Fruit fly (Drosophila melanogaster) whole organism, embryonic: ENCODE measurements around the gene Msh6.

Experiments
- Abd-B ChIP-seq: fragments of 200-800 bp; sonication (Bioruptor generic); optimal IDR thresholded peaks from 2 replicates; lab custom pipeline; 2018; ENCODE audit warnings: missing biosample characterization, mild to moderate bottlenecking, missing genetic modification characterization, moderate library complexity
- B-H2 ChIP-seq: fragments of 200-800 bp; sonication (Bioruptor generic); optimal IDR thresholded peaks from 2 replicates; lab custom pipeline; 2018; ENCODE audit warnings: missing biosample characterization, mild to moderate bottlenecking, missing genetic modification characterization
- CG11696 ChIP-seq: fragments of 200-800 bp; sonication (Bioruptor generic); IDR thresholded peaks from 2 replicates; pipeline ENCODE4 v1.3.6; 2022; ENCODE audit warnings: missing biosample characterization, missing genetic modification characterization
- CG1233 ChIP-seq: fragments of 200-800 bp; sonication (Bioruptor generic); optimal IDR thresholded peaks from 4 replicates; lab custom pipeline; 2018; ENCODE audit warnings: missing biosample characterization, mild to moderate bottlenecking, missing genetic modification characterization
- CG13296 ChIP-seq: fragments of 200-800 bp; sonication (Bioruptor generic); optimal IDR thresholded peaks from 3 replicates; lab custom pipeline; 2018; ENCODE audit warnings: missing biosample characterization, mild to moderate bottlenecking, missing genetic modification characterization
- CG14860 ChIP-seq: fragments of 200-800 bp; sonication (Bioruptor generic); IDR thresholded peaks from 3 replicates; pipeline ENCODE4 v1.3.6; 2022; ENCODE audit warnings: missing biosample characterization, missing genetic modification characterization; ENCODE audit not compliant: partially characterized antibody
- CG15269 ChIP-seq: fragments of 200-800 bp; sonication (Bioruptor generic); optimal IDR thresholded peaks from 2 replicates; lab custom pipeline; 2018; ENCODE audit warnings: missing biosample characterization, mild to moderate bottlenecking, missing genetic modification characterization, moderate library complexity
- CG15479 ChIP-seq: fragments of 200-800 bp; sonication (Bioruptor generic); optimal IDR thresholded peaks from 3 replicates; lab custom pipeline; 2019; ENCODE audit warnings: missing biosample characterization, mild to moderate bottlenecking, missing genetic modification characterization, moderate library complexity
- CG1602 ChIP-seq: fragments of 200-800 bp; sonication (Bioruptor generic); optimal IDR thresholded peaks from 3 replicates; lab custom pipeline; 2016; ENCODE audit warnings: missing biosample characterization, missing genetic modification characterization
- CG17568 ChIP-seq: fragments of 200-800 bp; sonication (Bioruptor generic); optimal IDR thresholded peaks from 2 replicates; lab custom pipeline; 2018; ENCODE audit warnings: missing biosample characterization, mild to moderate bottlenecking, missing genetic modification characterization, moderate library complexity
- CG17612 ChIP-seq: fragments of 200-800 bp; sonication (Bioruptor generic); IDR thresholded peaks from 2 replicates; pipeline ENCODE4 v1.3.6; 2022; ENCODE audit warnings: missing biosample characterization, missing genetic modification characterization
- CG18599 ChIP-seq: fragments of 200-800 bp; sonication (Bioruptor generic); optimal IDR thresholded peaks from 3 replicates; lab custom pipeline; 2017; ENCODE audit warnings: missing biosample characterization, missing genetic modification characterization, mild to moderate bottlenecking, moderate library complexity, missing genetic modification reagents
- CG2116 ChIP-seq: fragments of 200-800 bp; sonication (Bioruptor generic); optimal IDR thresholded peaks from 3 replicates; lab custom pipeline; 2018; ENCODE audit warnings: missing biosample characterization, mild to moderate bottlenecking, missing genetic modification characterization
- CG3065 ChIP-seq: fragments of 200-800 bp; sonication (Bioruptor generic); optimal IDR thresholded peaks from 2 replicates; lab custom pipeline; 2016; ENCODE audit warnings: missing biosample characterization, missing genetic modification characterization
- CG31365 ChIP-seq: fragments of 200-800 bp; sonication (Bioruptor generic); optimal IDR thresholded peaks from 2 replicates; lab custom pipeline; 2018; ENCODE audit warnings: missing biosample characterization, mild to moderate bottlenecking, missing genetic modification characterization
- CG4404 ChIP-seq: fragments of 200-800 bp; sonication (Bioruptor generic); IDR thresholded peaks from 2 replicates; pipeline ENCODE4 v1.3.6; 2022; ENCODE audit warnings: missing biosample characterization, missing genetic modification characterization
- CG6175 ChIP-seq: fragments of 200-800 bp; sonication (Bioruptor generic); IDR thresholded peaks from 3 replicates; pipeline ENCODE4 v1.3.6; 2022; ENCODE audit warnings: missing biosample characterization, missing genetic modification characterization
- CG6254 ChIP-seq: fragments of 200-800 bp; sonication (Bioruptor generic); optimal IDR thresholded peaks from 3 replicates; lab custom pipeline; 2017; ENCODE audit warnings: mild to moderate bottlenecking, missing biosample characterization, missing genetic modification reagents, missing genetic modification characterization
- CG7271 ChIP-seq: fragments of 200-800 bp; sonication (Bioruptor generic); optimal IDR thresholded peaks from 2 replicates; lab custom pipeline; 2018; ENCODE audit warnings: missing biosample characterization, mild to moderate bottlenecking, missing genetic modification characterization, moderate library complexity
- CG8281 ChIP-seq: fragments of 200-800 bp; sonication (Bioruptor generic); optimal IDR thresholded peaks from 2 replicates; lab custom pipeline; 2018; ENCODE audit warnings: missing biosample characterization, mild to moderate bottlenecking, missing genetic modification characterization, moderate library complexity
- D ChIP-seq, 2 experiments: fragments of 200-800 bp in 1 of 2; fragments of >200 bp in 1 of 2; sonication (Bioruptor generic) in 1 of 2; optimal IDR thresholded peaks; 2 replicates in 1 of 2; 3 replicates in 1 of 2; lab custom pipeline; 2017; ENCODE audit warnings: mild to moderate bottlenecking in 1 of 2, missing biosample characterization in 1 of 2, missing genetic modification characterization in 1 of 2, missing genetic modification reagents in 1 of 2
- Dll ChIP-seq: fragments of 200-800 bp; sonication (Bioruptor generic); IDR thresholded peaks from 4 replicates; pipeline ENCODE4 v1.3.6; 2022; ENCODE audit warnings: missing biosample characterization, missing genetic modification characterization; ENCODE audit not compliant: partially characterized antibody
- Dref ChIP-seq: fragments of 200-800 bp; sonication (Bioruptor generic); IDR thresholded peaks from 2 replicates; pipeline ENCODE4 v1.3.6; 2022; ENCODE audit warnings: missing biosample characterization, missing genetic modification characterization
- Gsc ChIP-seq: fragments of 200-800 bp; sonication (Bioruptor generic); IDR thresholded peaks from 2 replicates; pipeline ENCODE4 v1.3.6; 2022; ENCODE audit warnings: missing biosample characterization, missing genetic modification characterization
- H2.0 ChIP-seq: fragments of 200-800 bp; sonication (Bioruptor generic); IDR thresholded peaks from 2 replicates; pipeline ENCODE4 v1.3.6; 2022; ENCODE audit warnings: missing biosample characterization, missing genetic modification characterization
- Hr39 ChIP-seq: fragments of >200 bp; optimal IDR thresholded peaks from 2 replicates; lab custom pipeline; 2017
- MTF-1 ChIP-seq: fragments of 200-800 bp; sonication (Bioruptor generic); optimal IDR thresholded peaks from 2 replicates; lab custom pipeline; 2018; ENCODE audit warnings: missing biosample characterization, mild to moderate bottlenecking, missing genetic modification characterization, borderline replicate concordance
- TFAM ChIP-seq: fragments of 200-800 bp; sonication (Bioruptor generic); optimal IDR thresholded peaks from 2 replicates; lab custom pipeline; 2017; ENCODE audit warnings: missing biosample characterization, missing genetic modification characterization, inconsistent platforms
- disco-r ChIP-seq: fragments of 200-800 bp; sonication (Bioruptor generic); optimal IDR thresholded peaks from 2 replicates; lab custom pipeline; 2016; ENCODE audit warnings: missing biosample characterization, missing genetic modification characterization
- en ChIP-seq: fragments of 200-800 bp; sonication (Bioruptor generic); optimal IDR thresholded peaks from 2 replicates; lab custom pipeline; 2016; ENCODE audit warnings: missing biosample characterization, missing genetic modification characterization
- ewg ChIP-seq: fragments of 200-800 bp; sonication (Bioruptor generic); optimal IDR thresholded peaks from 3 replicates; lab custom pipeline; 2017; ENCODE audit warnings: mild to moderate bottlenecking, missing biosample characterization, missing genetic modification reagents, missing genetic modification characterization
- fu2 ChIP-seq: fragments of 200-800 bp; sonication (Bioruptor generic); optimal IDR thresholded peaks from 2 replicates; lab custom pipeline; 2016; ENCODE audit warnings: missing biosample characterization, missing genetic modification characterization
- grau ChIP-seq: fragments of 200-800 bp; optimal IDR thresholded peaks from 3 replicates; lab custom pipeline; 2019; ENCODE audit warnings: missing biosample characterization, mild to moderate bottlenecking, missing genetic modification characterization, moderate library complexity
- hth ChIP-seq: fragments of >200 bp; optimal IDR thresholded peaks from 2 replicates; lab custom pipeline; 2017; ENCODE audit warnings: inconsistent platforms
- ind ChIP-seq: fragments of 200-800 bp; sonication (Bioruptor generic); optimal IDR thresholded peaks from 3 replicates; lab custom pipeline; 2016; ENCODE audit warnings: missing biosample characterization, missing genetic modification characterization
- lbe ChIP-seq: fragments of 200-800 bp; sonication (Bioruptor generic); optimal IDR thresholded peaks from 2 replicates; lab custom pipeline; 2016; ENCODE audit warnings: missing biosample characterization, mild to moderate bottlenecking, missing genetic modification characterization
- lilli ChIP-seq: fragments of 200-800 bp; sonication (Bioruptor generic); optimal IDR thresholded peaks from 3 replicates; lab custom pipeline; 2016; ENCODE audit warnings: missing biosample characterization, missing genetic modification characterization
- mam ChIP-seq: fragments of 200-800 bp; sonication (Bioruptor generic); optimal IDR thresholded peaks from 3 replicates; lab custom pipeline; 2016; ENCODE audit warnings: missing biosample characterization, missing genetic modification characterization
- pan ChIP-seq, 4 experiments: fragments of >200 bp in 3 of 4; fragments of 200-800 bp in 1 of 4; sonication (Bioruptor generic) in 1 of 4; optimal IDR thresholded peaks in 3 of 4; IDR thresholded peaks in 1 of 4; 2 replicates each; pipeline versions ENCODE4 v1.3.6 to Lab custom; 2017 to 2022; ENCODE audit warnings: missing biosample characterization in 2 of 4, missing genetic modification characterization in 2 of 4, mixed read lengths in 1 of 4
- pum ChIP-seq: fragments of 200-800 bp; sonication (Bioruptor generic); optimal IDR thresholded peaks from 2 replicates; lab custom pipeline; 2016; ENCODE audit warnings: missing biosample characterization, missing genetic modification characterization
- sc ChIP-seq, 3 experiments: fragments of >200 bp in 2 of 3; fragments of 200-800 bp in 1 of 3; sonication (Bioruptor generic) in 1 of 3; optimal IDR thresholded peaks; 2 replicates in 2 of 3; 3 replicates in 1 of 3; lab custom pipeline; 2017; ENCODE audit warnings: mild to moderate bottlenecking in 1 of 3, missing biosample characterization in 1 of 3, missing genetic modification characterization in 1 of 3, missing genetic modification reagents in 1 of 3
- sens ChIP-seq: fragments of 200-800 bp; sonication (Bioruptor generic); peaks from one replicate; lab custom pipeline; 2016; ENCODE audit warnings: missing biosample characterization, missing genetic modification characterization
- tna ChIP-seq: fragments of 200-800 bp; sonication (Bioruptor generic); IDR thresholded peaks from 2 replicates; pipeline ENCODE4 v1.3.6; 2022; ENCODE audit warnings: missing biosample characterization, missing genetic modification characterization; ENCODE audit not compliant: partially characterized antibody
- unpg ChIP-seq: fragments of 200-800 bp; sonication (Bioruptor generic); optimal IDR thresholded peaks from 3 replicates; lab custom pipeline; 2018; ENCODE audit warnings: missing biosample characterization, mild to moderate bottlenecking, missing genetic modification characterization, moderate library complexity
- vnd ChIP-seq: fragments of 200-800 bp; sonication (Bioruptor generic); IDR thresholded peaks from 3 replicates; pipeline ENCODE4 v1.3.6; 2022; ENCODE audit warnings: missing biosample characterization, missing genetic modification characterization; ENCODE audit not compliant: partially characterized antibody
- zf30C ChIP-seq: fragments of 200-800 bp; sonication (Bioruptor generic); optimal IDR thresholded peaks from 3 replicates; lab custom pipeline; 2018; ENCODE audit warnings: missing biosample characterization, mild to moderate bottlenecking, missing genetic modification characterization

The Msh6 gene

dm6 chr3L:15136659-15137572, 21.4 kb downstream of the Msh6 start, which contains the start of gene CG12316 (continued):
- TF ChIP-seq Dref (GFP tag; lab: Robert Waterston, UW) (peak; percentile 71), sc (optimal IDR thresholded peaks at IDR 0.05; lab: Kevin White, UChicago) (no peak), sc (GFP tag; optimal IDR thresholded peaks at IDR 0.05; lab: Kevin White, UChicago) (peak; percentile 82), Dll (GFP tag; lab: Robert Waterston, UW) (peak; percentile 92), fu2 (GFP tag; lab: Kevin White, UChicago) (peak; percentile 82), Abd-B (peak; percentile 77), CG6254 (GFP tag; lab: Kevin White, UChicago) (peak; percentile 90), CG17568 (no peak), CG14860 (GFP tag; lab: Robert Waterston, UW) (peak; percentile 62; the same call in 2 of the 3 replicates), Hr39 (lab: Kevin White, UChicago) (no peak), zf30C (GFP tag; lab: Kevin White, UChicago) (peak; percentile 36), TFAM (GFP tag; lab: Kevin White, UChicago) (peak; percentile 65), H2.0 (peak; percentile 77), CG15269 (tag; lab: Kevin White, UChicago) (peak; percentile 92), CG18599 (peak; percentile 96), lbe (GFP tag; lab: Kevin White, UChicago) (peak; percentile 91), B-H2 (peak; percentile 90), ind (GFP tag; lab: Kevin White, UChicago) (peak; percentile 83), CG1233 (GFP tag; lab: Kevin White, UChicago) (peak; percentile 91), ewg (GFP tag; lab: Kevin White, UChicago) (peak; percentile 79), MTF-1 (GFP tag; lab: Kevin White, UChicago) (peak; percentile 78), disco-r (GFP tag; lab: Kevin White, UChicago) (peak; percentile 89), CG15479 (GFP tag; lab: Kevin White, UChicago) (peak; percentile 30), CG3065 (GFP tag; lab: Kevin White, UChicago) (peak; percentile 43), mam (GFP tag; lab: Kevin White, UChicago) (peak; percentile 86), vnd (GFP tag; lab: Robert Waterston, UW) (peak; percentile 72), CG8281 (tag; lab: Kevin White, UChicago) (peak; percentile 77), pum (peak; percentile 94), CG11696 (GFP tag; lab: Robert Waterston, UW) (peak; percentile 45), CG7271 (tag; lab: Kevin White, UChicago) (peak; percentile 73), tna (peak; percentile 44), D (optimal IDR thresholded peaks at IDR 0.05; lab: Kevin White, UChicago) (peak; percentile 23), D (GFP tag; optimal IDR thresholded peaks at IDR 0.05; lab: Kevin White, UChicago) (peak; percentile 93), CG13296 (GFP tag; lab: Kevin White, UChicago) (peak; percentile 93), CG4404 (peak; percentile 83), Gsc (GFP tag; lab: Robert Waterston, UW) (no peak), lilli (GFP tag; lab: Kevin White, UChicago) (peak; percentile 93), grau (tag; lab: Kevin White, UChicago) (peak; percentile 91), CG17612 (GFP tag; lab: Robert Waterston, UW) (peak; percentile 64; the same call in 1 of the 2 replicates), pan (optimal IDR thresholded peaks at IDR 0.05; lab: Kevin White, UChicago) (no peak), pan (GFP tag; optimal IDR thresholded peaks at IDR 0.05 in 1 of 2, IDR thresholded peaks at IDR 0.05 in 1 of 2) (peak in 1 of 2 experiments; percentile 82), unpg (GFP tag; lab: Kevin White, UChicago) (peak; percentile 94), CG6175 (peak; percentile 61; the same call in 1 of the 3 replicates), CG31365 (peak; percentile 85), en (GFP tag; lab: Kevin White, UChicago) (peak; percentile 85), CG1602 (peak; percentile 77), sens (GFP tag; lab: Kevin White, UChicago) (peak; percentile 100), CG2116 (peak; percentile 50), hth (lab: Kevin White, UChicago) (no peak)
